Fruit fly (Drosophila melanogaster) whole organism, prepupa: ENCODE data around the gene run.

Experiments used
- Blimp-1 ChIP-seq: fragments of 200-800 bp; sonication (Bioruptor generic); optimal IDR thresholded peaks from 3 replicates; lab custom pipeline; 2017; ENCODE audit warnings: missing biosample characterization, missing genetic modification characterization, mild to moderate bottlenecking, moderate library complexity, missing genetic modification reagents
- CG10631 ChIP-seq: fragments of 200-800 bp; sonication (Bioruptor generic); optimal IDR thresholded peaks from 2 replicates; lab custom pipeline; 2016; ENCODE audit warnings: missing biosample characterization, missing genetic modification characterization
- CG10669 ChIP-seq: fragments of 200-800 bp; sonication (Bioruptor generic); optimal IDR thresholded peaks from 3 replicates; lab custom pipeline; 2018; ENCODE audit warnings: missing biosample characterization, mild to moderate bottlenecking, missing genetic modification characterization, moderate library complexity
- CG11762 ChIP-seq: fragments of 200-800 bp; sonication (Bioruptor generic); optimal IDR thresholded peaks from 3 replicates; lab custom pipeline; 2016; ENCODE audit warnings: missing biosample characterization, missing genetic modification characterization; ENCODE audit not compliant: insufficient read depth
- CG11902 ChIP-seq: fragments of 200-800 bp; sonication (Bioruptor generic); optimal IDR thresholded peaks from 3 replicates; lab custom pipeline; 2016; ENCODE audit warnings: missing biosample characterization, missing genetic modification characterization
- CG15336 ChIP-seq: fragments of 200-800 bp; sonication (Bioruptor generic); IDR thresholded peaks from 2 replicates; pipeline ENCODE4 v1.3.6; 2022; ENCODE audit warnings: missing biosample characterization, missing genetic modification characterization
- CG1621 ChIP-seq: fragments of 200-800 bp; sonication (Bioruptor generic); optimal IDR thresholded peaks from 3 replicates; lab custom pipeline; 2018; ENCODE audit warnings: missing biosample characterization, mild to moderate bottlenecking, missing genetic modification characterization
- CG16779 ChIP-seq: fragments of 200-800 bp; sonication (Bioruptor generic); optimal IDR thresholded peaks from 3 replicates; lab custom pipeline; 2017; ENCODE audit warnings: missing biosample characterization, mild to moderate bottlenecking, missing genetic modification characterization
- CG3032 ChIP-seq: fragments of 200-800 bp; optimal IDR thresholded peaks from 2 replicates; lab custom pipeline; 2019; ENCODE audit warnings: missing biosample characterization, mild to moderate bottlenecking, missing genetic modification characterization, moderate library complexity
- CG31627 ChIP-seq: fragments of 200-800 bp; sonication (Bioruptor generic); optimal IDR thresholded peaks from 3 replicates; lab custom pipeline; 2016; ENCODE audit warnings: missing biosample characterization, missing genetic modification characterization
- CG32006 ChIP-seq: fragments of 200-800 bp; sonication (Bioruptor generic); optimal IDR thresholded peaks from 3 replicates; lab custom pipeline; 2017; ENCODE audit warnings: missing biosample characterization, mild to moderate bottlenecking, missing genetic modification characterization
- CG34406 ChIP-seq: fragments of 200-800 bp; sonication (Bioruptor generic); optimal IDR thresholded peaks from 3 replicates; lab custom pipeline; 2016; ENCODE audit warnings: missing biosample characterization, missing genetic modification characterization
- CG3919 ChIP-seq: fragments of 200-800 bp; sonication (Bioruptor generic); optimal IDR thresholded peaks from 3 replicates; lab custom pipeline; 2016; ENCODE audit warnings: missing biosample characterization, missing genetic modification characterization
- CG4318 ChIP-seq: fragments of 200-800 bp; sonication (Bioruptor generic); optimal IDR thresholded peaks from 3 replicates; lab custom pipeline; 2017; ENCODE audit warnings: missing biosample characterization, mild to moderate bottlenecking, missing genetic modification characterization
- CG6163 ChIP-seq: fragments of 200-800 bp; sonication (Bioruptor generic); IDR thresholded peaks from 3 replicates; pipeline ENCODE4 v1.3.6; 2022; ENCODE audit warnings: missing biosample characterization, missing genetic modification characterization
- CG6792 ChIP-seq: fragments of 200-800 bp; sonication (Bioruptor generic); optimal IDR thresholded peaks from 3 replicates; lab custom pipeline; 2016; ENCODE audit warnings: missing biosample characterization, missing genetic modification characterization
- CG6808 ChIP-seq: fragments of 200-800 bp; sonication (Bioruptor generic); optimal IDR thresholded peaks from 3 replicates; lab custom pipeline; 2017; ENCODE audit warnings: missing biosample characterization, missing genetic modification characterization, mild to moderate bottlenecking, moderate library complexity, missing genetic modification reagents
- CG6854 ChIP-seq: fragments of 200-800 bp; sonication (Bioruptor generic); optimal IDR thresholded peaks from 2 replicates; lab custom pipeline; 2017; ENCODE audit warnings: missing biosample characterization, mild to moderate bottlenecking, missing genetic modification characterization
- CG7368 ChIP-seq: fragments of 200-800 bp; sonication (Bioruptor generic); optimal IDR thresholded peaks from 3 replicates; lab custom pipeline; 2016; ENCODE audit warnings: missing biosample characterization, missing genetic modification characterization
- CG8119 ChIP-seq: fragments of 200-800 bp; sonication (Bioruptor generic); IDR thresholded peaks from 3 replicates; pipeline ENCODE4 v1.3.6; 2022; ENCODE audit warnings: missing biosample characterization, missing genetic modification characterization
- CG8319 ChIP-seq: fragments of 200-800 bp; sonication (Bioruptor generic); optimal IDR thresholded peaks from 3 replicates; lab custom pipeline; 2016; ENCODE audit warnings: missing biosample characterization, missing genetic modification characterization
- CG8632 ChIP-seq: fragments of 200-800 bp; sonication (Bioruptor generic); optimal IDR thresholded peaks from 3 replicates; lab custom pipeline; 2016; ENCODE audit warnings: missing biosample characterization, missing genetic modification characterization
- CG9139 ChIP-seq: fragments of 200-800 bp; sonication (Bioruptor generic); optimal IDR thresholded peaks from 3 replicates; lab custom pipeline; 2017; ENCODE audit warnings: missing biosample characterization, mild to moderate bottlenecking, missing genetic modification characterization
- Eip75B ChIP-seq: fragments of 200-800 bp; sonication (Bioruptor generic); optimal IDR thresholded peaks from 3 replicates; lab custom pipeline; 2016; ENCODE audit warnings: missing biosample characterization, missing genetic modification characterization
- Eip78C ChIP-seq: fragments of 200-800 bp; sonication (Bioruptor generic); peaks from one replicate; lab custom pipeline; 2016; ENCODE audit warnings: missing biosample characterization, missing genetic modification characterization
- Eip93F ChIP-seq: fragments of 200-800 bp; sonication (Bioruptor generic); optimal IDR thresholded peaks from 2 replicates; lab custom pipeline; 2016; ENCODE audit warnings: missing biosample characterization, mild to moderate bottlenecking, missing genetic modification characterization
- Ets21C ChIP-seq: fragments of 200-800 bp; sonication (Bioruptor generic); optimal IDR thresholded peaks from 3 replicates; lab custom pipeline; 2016; ENCODE audit warnings: missing biosample characterization, missing genetic modification characterization
- Ets96B ChIP-seq: fragments of 200-800 bp; optimal IDR thresholded peaks from 2 replicates; lab custom pipeline; 2019; ENCODE audit warnings: missing biosample characterization, mild to moderate bottlenecking, missing genetic modification characterization, moderate library complexity
- Hr38 ChIP-seq: sonication (Bioruptor generic); optimal IDR thresholded peaks from 2 replicates; lab custom pipeline; 2016; ENCODE audit warnings: missing biosample characterization, missing genetic modification characterization
- Hr39 ChIP-seq: fragments of 200-800 bp; sonication (Bioruptor generic); optimal IDR thresholded peaks from 2 replicates; lab custom pipeline; 2016; ENCODE audit warnings: missing biosample characterization, missing genetic modification characterization
- Hr4 ChIP-seq: fragments of 200-800 bp; sonication (Bioruptor generic); optimal IDR thresholded peaks from 3 replicates; lab custom pipeline; 2016; ENCODE audit warnings: missing biosample characterization, missing genetic modification characterization
- Lpt ChIP-seq: fragments of 200-800 bp; sonication (Bioruptor generic); optimal IDR thresholded peaks from 3 replicates; lab custom pipeline; 2016; ENCODE audit warnings: missing biosample characterization, missing genetic modification characterization
- Met ChIP-seq: fragments of 200-800 bp; sonication (Bioruptor generic); optimal IDR thresholded peaks from 3 replicates; lab custom pipeline; 2016; ENCODE audit warnings: missing biosample characterization, missing genetic modification characterization
- Smox ChIP-seq: fragments of 200-800 bp; sonication (Bioruptor generic); optimal IDR thresholded peaks from 3 replicates; lab custom pipeline; 2016; ENCODE audit warnings: missing biosample characterization, missing genetic modification characterization
- Sox102F ChIP-seq: fragments of 200-800 bp; sonication (Bioruptor generic); optimal IDR thresholded peaks from 2 replicates; lab custom pipeline; 2016; ENCODE audit warnings: missing biosample characterization, mild to moderate bottlenecking, missing genetic modification characterization
- Sox14 ChIP-seq: fragments of 200-800 bp; sonication (Bioruptor generic); optimal IDR thresholded peaks from 3 replicates; lab custom pipeline; 2016; ENCODE audit warnings: missing biosample characterization, missing genetic modification characterization
- Sox15 ChIP-seq: fragments of 200-800 bp; sonication (Bioruptor generic); optimal IDR thresholded peaks from 3 replicates; lab custom pipeline; 2016; ENCODE audit warnings: missing biosample characterization, missing genetic modification characterization
- acj6 ChIP-seq: fragments of 200-800 bp; sonication (Bioruptor generic); optimal IDR thresholded peaks from 3 replicates; lab custom pipeline; 2016; ENCODE audit warnings: missing biosample characterization, missing genetic modification characterization
- dsx ChIP-seq: fragments of 200-800 bp; optimal IDR thresholded peaks from 3 replicates; lab custom pipeline; 2019; ENCODE audit warnings: missing biosample characterization, mild to moderate bottlenecking, missing genetic modification characterization, moderate library complexity; ENCODE audit not compliant: poor library complexity, severe bottlenecking
- esn ChIP-seq: fragments of 200-800 bp; sonication (Bioruptor generic); optimal IDR thresholded peaks from 2 replicates; lab custom pipeline; 2016; ENCODE audit warnings: missing biosample characterization, mild to moderate bottlenecking, missing genetic modification characterization, moderate library complexity
- fd59A ChIP-seq: fragments of 200-800 bp; sonication (Bioruptor generic); optimal IDR thresholded peaks from 2 replicates; lab custom pipeline; 2017; ENCODE audit warnings: missing biosample characterization, mild to moderate bottlenecking, missing genetic modification characterization, missing genetic modification reagents
- fd85E ChIP-seq: fragments of 200-800 bp; sonication (Bioruptor generic); optimal IDR thresholded peaks from 3 replicates; lab custom pipeline; 2016; ENCODE audit warnings: missing biosample characterization, missing genetic modification characterization
- fkh ChIP-seq: fragments of 200-800 bp; sonication (Bioruptor generic); optimal IDR thresholded peaks from 3 replicates; lab custom pipeline; 2017; ENCODE audit warnings: missing biosample characterization, mild to moderate bottlenecking, missing genetic modification characterization, moderate library complexity
- net ChIP-seq: fragments of 200-800 bp; sonication (Bioruptor generic); optimal IDR thresholded peaks from 3 replicates; lab custom pipeline; 2016; ENCODE audit warnings: missing biosample characterization, missing genetic modification characterization
- pdm3 ChIP-seq: fragments of 200-800 bp; sonication (Bioruptor generic); optimal IDR thresholded peaks from 3 replicates; lab custom pipeline; 2016; ENCODE audit warnings: missing biosample characterization, missing genetic modification characterization
- salr ChIP-seq, 2 experiments: fragments of 200-800 bp; sonication (Bioruptor generic); optimal IDR thresholded peaks; 3 replicates each; lab custom pipeline; 2016 to 2018; ENCODE audit warnings: missing biosample characterization in 2 of 2, missing genetic modification characterization in 2 of 2, mild to moderate bottlenecking in 1 of 2
- spab ChIP-seq: fragments of 200-800 bp; sonication (Bioruptor generic); optimal IDR thresholded peaks from 2 replicates; lab custom pipeline; 2017; ENCODE audit warnings: missing biosample characterization, mild to moderate bottlenecking, missing genetic modification characterization, missing genetic modification reagents
- svp ChIP-seq: fragments of 200-800 bp; sonication (Bioruptor generic); peaks from one replicate; lab custom pipeline; 2016; ENCODE audit warnings: missing biosample characterization, missing genetic modification characterization
- topi ChIP-seq: fragments of 200-800 bp; sonication (Bioruptor generic); optimal IDR thresholded peaks from 3 replicates; lab custom pipeline; 2016; ENCODE audit warnings: missing biosample characterization, missing genetic modification characterization
- vri ChIP-seq: fragments of 200-800 bp; sonication (Bioruptor generic); optimal IDR thresholded peaks from 3 replicates; lab custom pipeline; 2016; ENCODE audit warnings: missing biosample characterization, mild to moderate bottlenecking, missing genetic modification characterization

Gene run

dm6 chrX:20652353-20652752, 38.1 kb upstream of the run start:
- TF ChIP-seq Eip78C (GFP tag; lab: Kevin White, UChicago): peak; percentile 41
- no peak for TF ChIP-seq spab

DNA sequence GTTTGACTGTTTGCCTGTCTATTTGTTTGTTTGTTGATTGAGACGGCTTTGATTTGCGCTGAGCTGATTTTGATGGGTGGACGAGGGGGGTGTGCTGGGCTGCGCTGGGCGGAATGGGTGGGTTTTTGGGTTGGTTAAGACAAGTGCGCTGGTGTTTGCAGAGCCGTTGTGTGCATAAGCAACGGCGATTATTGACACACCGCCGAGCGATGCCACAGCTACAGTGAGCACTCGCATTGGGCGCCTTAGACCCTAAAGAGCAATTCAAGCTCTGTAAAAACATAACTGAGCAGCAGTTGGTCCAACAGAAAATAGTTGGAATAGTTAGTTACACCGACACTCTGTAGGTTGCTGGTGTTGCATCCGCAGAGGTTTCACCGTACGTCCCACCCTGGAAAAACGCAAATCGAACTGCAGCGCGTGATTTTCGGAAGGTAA, 35.5 kb upstream of the run start:
- peak; percentile 96 for TF ChIP-seq fkh (GFP tag; lab: Kevin White, UChicago)
- peak; percentile 58 for TF ChIP-seq esn (GFP tag; lab: Kevin White, UChicago)
- TF ChIP-seq CG6163 (GFP tag; lab: Robert Waterston, UW): peak; percentile 81
- peak; percentile 41 for TF ChIP-seq CG32006 (GFP tag; lab: Kevin White, UChicago)
- TF ChIP-seq CG9139: no peak
- TF ChIP-seq CG31627 (GFP tag; lab: Kevin White, UChicago): peak; percentile 76
- TF ChIP-seq Ets96B (tag; lab: Kevin White, UChicago): peak; percentile 21
- TF ChIP-seq CG8319 (GFP tag; lab: Kevin White, UChicago): peak; percentile 42
- TF ChIP-seq Sox14: peak; percentile 53
- no peak for TF ChIP-seq Lpt (GFP tag; lab: Kevin White, UChicago)
- peak; percentile 84 for TF ChIP-seq svp (GFP tag; lab: Kevin White, UChicago)
- no peak for TF ChIP-seq CG8119 (GFP tag; lab: Robert Waterston, UW)
- peak; percentile 48 for TF ChIP-seq acj6 (GFP tag; lab: Kevin White, UChicago)
- TF ChIP-seq CG16779: no peak
- peak; percentile 71 for TF ChIP-seq CG11902 (GFP tag; lab: Kevin White, UChicago)
- no peak for TF ChIP-seq CG3032 (tag; lab: Kevin White, UChicago)
- TF ChIP-seq Smox (GFP tag; lab: Kevin White, UChicago): peak; percentile 49
- TF ChIP-seq Hr39 (GFP tag; lab: Kevin White, UChicago): peak; percentile 77
- TF ChIP-seq Eip75B (GFP tag; lab: Kevin White, UChicago): peak; percentile 46
- peak; percentile 20 for TF ChIP-seq CG10669 (GFP tag; lab: Kevin White, UChicago)
- peak; percentile 4 for TF ChIP-seq Blimp-1
- peak; percentile 57 for TF ChIP-seq Hr4 (GFP tag; lab: Kevin White, UChicago)
- TF ChIP-seq Hr38 (GFP tag; lab: Kevin White, UChicago): no peak
- peak; percentile 15 for TF ChIP-seq fd59A (GFP tag; lab: Kevin White, UChicago)
- peak; percentile 44 for TF ChIP-seq CG34406 (GFP tag; lab: Kevin White, UChicago)
- no peak for TF ChIP-seq dsx (GFP tag; lab: Kevin White, UChicago)
- peak; percentile 13 for TF ChIP-seq CG11762 (GFP tag; lab: Kevin White, UChicago)
- TF ChIP-seq Ets21C (GFP tag; lab: Kevin White, UChicago): peak; percentile 53
- no peak for TF ChIP-seq CG6854 (GFP tag; lab: Kevin White, UChicago)
- TF ChIP-seq net (GFP tag; lab: Kevin White, UChicago): peak; percentile 41
- TF ChIP-seq Eip78C (GFP tag; lab: Kevin White, UChicago): peak; percentile 63
- TF ChIP-seq vri: no peak
- no peak for TF ChIP-seq fd85E (GFP tag; lab: Kevin White, UChicago)
- TF ChIP-seq Eip93F: no peak
- TF ChIP-seq CG8632 (GFP tag; lab: Kevin White, UChicago): peak; percentile 40
- peak; percentile 40 for TF ChIP-seq pdm3
- peak; percentile 58 for TF ChIP-seq Met
- peak; percentile 41 for TF ChIP-seq CG7368
- TF ChIP-seq Sox15 (GFP tag; lab: Kevin White, UChicago): peak; percentile 66
- TF ChIP-seq CG15336: peak; percentile 43; the same call in 1 of the 2 replicates
- TF ChIP-seq CG3919 (GFP tag; lab: Kevin White, UChicago): peak; percentile 60
- peak; percentile 55 for TF ChIP-seq topi (GFP tag; lab: Kevin White, UChicago)
- peak; percentile 37 for TF ChIP-seq Sox102F (GFP tag; lab: Kevin White, UChicago)
- TF ChIP-seq CG10631: peak; percentile 54
- no peak for TF ChIP-seq CG6808 (GFP tag; lab: Kevin White, UChicago)
- peak; percentile 10 for TF ChIP-seq CG4318
- TF ChIP-seq CG1621: no peak
- no peak for TF ChIP-seq salr (GFP tag; optimal IDR thresholded peaks at IDR 0.05; lab: Kevin White, UChicago)
- TF ChIP-seq CG6792: peak; percentile 55
